Worm (Caenorhabditis elegans): ENCODE results near the gene fzr-1.

The fzr-1 gene

DNA sequence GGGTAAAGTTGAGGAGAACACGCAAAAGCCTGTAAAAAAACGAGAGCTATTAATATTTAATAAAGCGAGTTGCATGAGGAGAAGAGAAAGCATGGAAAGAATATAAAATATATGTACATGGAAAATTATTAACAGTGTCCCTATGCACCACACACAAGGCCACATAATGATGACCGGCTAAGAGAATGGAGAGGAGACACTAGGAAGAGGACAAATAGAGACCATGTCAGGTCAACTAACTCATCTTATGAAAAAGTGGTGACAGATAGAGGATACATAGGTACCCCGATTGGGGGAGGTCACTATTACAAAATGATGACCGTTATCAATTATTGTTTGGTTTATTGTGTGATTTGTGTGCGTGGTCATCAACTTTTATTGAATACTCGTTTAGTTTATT, at the start of gene fzr-1:
Gene fzr-1 (minus strand): TSS at position 29 of the 400 bp plus-strand sequence.
- no peak for TF ChIP-seq ztf-23 (GFP tag; IDR thresholded peaks at IDR 0.05)
- TF ChIP-seq cog-1 (tag; optimal IDR thresholded peaks at IDR 0.05), result no peak
- TF ChIP-seq ref-1 (GFP tag; conservative IDR thresholded peaks at IDR 0.05), result no peak
- no peak for TF ChIP-seq flt-1 (GFP tag; IDR thresholded peaks at IDR 0.05)

DNA sequence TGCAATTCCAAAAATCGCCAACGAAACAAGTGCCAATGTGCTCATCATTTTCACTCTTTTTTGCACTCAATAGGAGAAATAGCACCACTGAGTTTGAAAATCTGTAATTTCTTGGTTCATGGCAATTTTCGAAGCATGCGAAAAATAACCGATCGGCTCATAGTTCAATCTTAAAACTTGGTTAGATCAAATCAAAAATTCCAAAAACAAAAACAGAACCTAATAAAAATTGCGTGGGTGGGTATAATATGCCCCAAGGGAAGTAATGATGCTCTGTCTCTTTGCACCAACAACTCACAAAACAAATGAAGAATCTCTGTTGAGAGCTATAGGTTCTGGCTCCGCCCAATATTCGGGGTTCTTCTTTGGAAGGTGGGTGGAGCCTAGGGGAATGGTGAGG, 47.6 kb upstream of the fzr-1 start, which contains the start of gene nlp-11:
Gene nlp-11 (minus strand): TSS at position 101 of the 400 bp plus-strand sequence.
- no peak for TF ChIP-seq ztf-23 (GFP tag; IDR thresholded peaks at IDR 0.05)
- no peak for TF ChIP-seq klf-2 (GFP tag; conservative IDR thresholded peaks at IDR 0.05)
- TF ChIP-seq ref-1 (GFP tag; conservative IDR thresholded peaks at IDR 0.05), result no peak
- no peak for TF ChIP-seq T22C8.4 (GFP tag; IDR thresholded peaks at IDR 0.05)
- TF ChIP-seq cog-1 (tag; optimal IDR thresholded peaks at IDR 0.05), result no peak
- TF ChIP-seq flt-1 (GFP tag; IDR thresholded peaks at IDR 0.05), result no peak
- no peak for TF ChIP-seq ztf-29 (GFP tag; IDR thresholded peaks at IDR 0.05)
- TF ChIP-seq med-1 (GFP tag; optimal IDR thresholded peaks at IDR 0.05; ENCODE audit: insufficient read depth), result no peak
- TF ChIP-seq tab-1 (GFP tag; IDR thresholded peaks at IDR 0.05), result no peak

DNA sequence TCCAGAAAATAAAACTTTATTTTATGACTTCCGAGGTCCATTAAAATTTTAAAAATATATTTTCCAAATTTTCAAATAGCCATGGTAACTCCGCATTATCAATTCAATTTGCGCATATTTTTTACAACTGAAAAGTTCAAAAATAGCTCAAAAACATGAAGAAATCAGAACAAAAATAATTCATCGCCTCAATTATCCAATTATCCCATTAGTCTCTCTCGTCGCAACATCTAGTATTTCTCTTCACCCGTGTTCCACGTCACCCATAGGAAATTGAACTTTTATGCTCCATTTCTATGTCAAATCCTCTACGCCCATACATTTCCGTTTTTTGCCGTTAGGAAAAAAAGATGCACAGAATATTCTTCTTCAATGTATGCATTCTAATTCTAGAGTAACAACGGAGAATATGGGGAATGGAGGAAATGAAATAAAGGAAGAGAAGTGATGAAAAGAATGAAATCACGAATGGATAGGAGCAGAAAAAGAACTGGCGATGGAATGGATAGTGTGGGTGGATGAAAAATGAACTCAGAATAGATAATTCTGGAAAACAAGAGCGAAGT, 45.9 kb upstream of the fzr-1 start:
- TF ChIP-seq ztf-23 (GFP tag; IDR thresholded peaks at IDR 0.05) (no peak), klf-2 (GFP tag; conservative IDR thresholded peaks at IDR 0.05) (no peak), cog-1 (tag; optimal IDR thresholded peaks at IDR 0.05) (no peak), ref-1 (GFP tag; conservative IDR thresholded peaks at IDR 0.05) (no peak), ztf-29 (GFP tag; IDR thresholded peaks at IDR 0.05) (no peak), tab-1 (GFP tag; IDR thresholded peaks at IDR 0.05) (no peak), flt-1 (GFP tag; IDR thresholded peaks at IDR 0.05) (no peak), T22C8.4 (GFP tag; IDR thresholded peaks at IDR 0.05) (no peak), med-1 (GFP tag; optimal IDR thresholded peaks at IDR 0.05; ENCODE audit: insufficient read depth) (no peak)

DNA sequence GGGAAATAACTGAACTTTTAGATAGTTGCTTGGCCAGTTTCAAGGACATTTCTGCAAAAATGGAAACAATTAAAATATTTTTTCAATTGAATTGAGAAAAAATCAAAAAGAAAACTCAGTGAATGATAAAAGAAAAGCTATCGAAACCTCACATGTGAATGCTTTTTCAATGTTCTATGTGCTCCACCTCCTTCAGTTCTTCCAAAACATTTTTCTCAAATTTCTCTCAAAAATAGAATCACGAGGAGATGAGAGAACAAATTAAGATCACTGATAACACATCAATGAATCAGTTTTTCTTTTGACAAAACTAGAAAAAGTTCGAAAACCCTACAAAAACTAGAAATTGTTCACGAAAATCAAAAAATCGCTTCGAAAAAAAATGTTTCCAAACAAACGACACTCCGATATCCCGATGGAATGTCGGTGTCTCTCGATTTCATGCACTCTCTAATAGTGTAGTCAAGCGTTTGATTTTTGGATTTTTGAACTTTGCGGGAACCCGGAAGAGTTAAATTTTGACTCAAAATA, 42.5 kb upstream of the fzr-1 start, which contains the start of gene ZK1320.9:
Gene ZK1320.9 (minus strand): TSS at position 51 of the 531 bp plus-strand sequence.
- no peak for TF ChIP-seq ztf-29 (GFP tag; IDR thresholded peaks at IDR 0.05)
- TF ChIP-seq klf-2 (GFP tag; conservative IDR thresholded peaks at IDR 0.05), result no peak

DNA sequence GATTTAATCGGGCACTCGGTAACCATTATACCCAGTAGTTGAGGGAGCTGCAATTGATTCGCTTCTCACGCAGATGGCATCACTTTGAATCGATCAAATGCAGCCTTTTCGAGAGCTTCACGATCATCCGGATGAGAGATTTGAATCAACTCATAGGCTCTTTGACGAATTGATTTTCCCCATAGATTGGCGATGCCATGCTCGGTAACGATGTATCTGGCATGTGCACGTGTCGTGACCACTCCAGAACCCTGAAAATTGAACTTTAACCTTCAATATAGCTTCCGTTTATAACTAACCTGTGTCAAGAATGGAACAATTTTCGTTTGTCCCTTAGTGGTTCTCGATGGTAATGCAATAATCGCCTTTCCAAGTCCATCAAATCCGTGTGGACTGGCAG, 39.9 kb upstream of the fzr-1 start:
- TF ChIP-seq tab-1 (GFP tag; IDR thresholded peaks at IDR 0.05), result no peak
- no peak for TF ChIP-seq klf-2 (GFP tag; conservative IDR thresholded peaks at IDR 0.05)
- TF ChIP-seq ref-1 (GFP tag; conservative IDR thresholded peaks at IDR 0.05), result no peak
- no peak for TF ChIP-seq med-1 (GFP tag; optimal IDR thresholded peaks at IDR 0.05; ENCODE audit: insufficient read depth)
- no peak for TF ChIP-seq ztf-29 (GFP tag; IDR thresholded peaks at IDR 0.05)
- no peak for TF ChIP-seq T22C8.4 (GFP tag; IDR thresholded peaks at IDR 0.05)
- no peak for TF ChIP-seq flt-1 (GFP tag; IDR thresholded peaks at IDR 0.05)
- TF ChIP-seq cog-1 (tag; optimal IDR thresholded peaks at IDR 0.05), result no peak
- TF ChIP-seq ztf-23 (GFP tag; IDR thresholded peaks at IDR 0.05), result no peak

DNA sequence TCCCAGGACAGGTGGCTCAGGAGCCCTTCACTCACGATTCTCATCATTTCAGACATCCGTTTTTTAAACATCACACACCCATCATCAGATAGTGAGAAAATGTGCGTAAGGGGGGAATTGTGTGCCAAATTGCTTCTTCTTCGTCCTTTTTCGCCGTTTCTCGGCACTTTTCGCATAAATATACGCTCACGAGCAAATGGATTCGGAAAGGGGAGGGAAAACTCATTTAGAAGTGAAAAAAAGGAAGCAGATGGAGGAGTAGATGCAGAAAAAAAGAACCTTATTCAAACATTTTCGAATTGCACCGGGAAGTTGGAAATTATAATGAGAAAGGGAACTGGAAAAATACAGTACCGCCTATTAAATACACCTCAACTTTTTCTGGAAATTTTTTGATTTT, 37.8 kb upstream of the fzr-1 start:
- TF ChIP-seq klf-2 (GFP tag; conservative IDR thresholded peaks at IDR 0.05) (no peak), T22C8.4 (GFP tag; IDR thresholded peaks at IDR 0.05) (no peak), ztf-29 (GFP tag; IDR thresholded peaks at IDR 0.05) (no peak), ref-1 (GFP tag; conservative IDR thresholded peaks at IDR 0.05) (no peak), med-1 (GFP tag; optimal IDR thresholded peaks at IDR 0.05; ENCODE audit: insufficient read depth) (no peak), ztf-23 (GFP tag; IDR thresholded peaks at IDR 0.05) (no peak), tab-1 (GFP tag; IDR thresholded peaks at IDR 0.05) (no peak), flt-1 (GFP tag; IDR thresholded peaks at IDR 0.05) (no peak)

DNA sequence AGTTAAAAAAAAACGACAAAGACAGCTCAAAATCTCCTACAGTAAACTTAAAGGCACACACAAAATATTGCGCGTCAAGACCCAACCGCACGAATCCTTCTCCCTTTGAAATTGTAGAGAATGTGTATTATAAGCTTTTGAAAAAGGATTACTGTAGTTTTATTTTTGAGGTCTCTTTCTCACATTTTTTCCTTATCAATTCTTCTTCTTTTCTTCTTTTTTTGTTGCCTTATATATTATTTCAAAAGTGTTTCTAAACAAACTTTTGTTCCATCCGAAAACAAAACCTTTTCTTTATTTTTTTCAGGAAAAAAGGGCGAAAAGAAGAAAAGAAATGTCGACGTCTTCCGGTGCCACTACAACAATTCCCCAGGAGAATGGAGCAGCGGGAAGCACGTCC, 36.2 kb upstream of the fzr-1 start, which contains the start of gene ZK1320.13:
Gene ZK1320.13 (plus strand): TSS at position 301 of the 400 bp plus-strand sequence.
- TF ChIP-seq flt-1 (GFP tag; IDR thresholded peaks at IDR 0.05), result no peak
- no peak for TF ChIP-seq T22C8.4 (GFP tag; IDR thresholded peaks at IDR 0.05)
- TF ChIP-seq klf-2 (GFP tag; conservative IDR thresholded peaks at IDR 0.05), result no peak
- no peak for TF ChIP-seq med-1 (GFP tag; optimal IDR thresholded peaks at IDR 0.05; ENCODE audit: insufficient read depth)
- TF ChIP-seq tab-1 (GFP tag; IDR thresholded peaks at IDR 0.05), result no peak
- no peak for TF ChIP-seq ztf-23 (GFP tag; IDR thresholded peaks at IDR 0.05)
- TF ChIP-seq ztf-29 (GFP tag; IDR thresholded peaks at IDR 0.05), result no peak
- TF ChIP-seq ref-1 (GFP tag; conservative IDR thresholded peaks at IDR 0.05), result no peak
- TF ChIP-seq cog-1 (tag; optimal IDR thresholded peaks at IDR 0.05), result no peak

DNA sequence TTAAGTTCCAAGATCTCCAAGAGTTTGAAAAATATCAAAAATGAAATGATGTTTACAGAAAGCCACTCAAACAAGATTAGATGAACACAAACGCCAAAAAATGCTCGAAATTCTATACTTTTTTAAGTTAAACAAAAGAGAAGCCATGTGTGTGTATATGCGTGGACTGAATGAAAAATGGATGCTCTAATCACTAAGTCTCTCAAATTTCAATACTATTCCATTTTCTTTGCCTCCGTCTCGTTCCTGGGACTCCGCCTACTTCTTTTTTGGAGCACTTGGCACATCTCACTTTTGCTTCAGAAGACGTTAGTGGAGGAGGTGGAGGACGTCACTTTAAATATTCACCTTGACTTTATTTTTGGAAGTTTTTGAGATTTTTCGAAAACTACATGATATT, 35.6 kb upstream of the fzr-1 start:
- TF ChIP-seq ref-1 (GFP tag; conservative IDR thresholded peaks at IDR 0.05) (no peak), T22C8.4 (GFP tag; IDR thresholded peaks at IDR 0.05) (no peak), tab-1 (GFP tag; IDR thresholded peaks at IDR 0.05) (no peak), flt-1 (GFP tag; IDR thresholded peaks at IDR 0.05) (no peak), med-1 (GFP tag; optimal IDR thresholded peaks at IDR 0.05; ENCODE audit: insufficient read depth) (no peak), cog-1 (tag; optimal IDR thresholded peaks at IDR 0.05) (no peak)

DNA sequence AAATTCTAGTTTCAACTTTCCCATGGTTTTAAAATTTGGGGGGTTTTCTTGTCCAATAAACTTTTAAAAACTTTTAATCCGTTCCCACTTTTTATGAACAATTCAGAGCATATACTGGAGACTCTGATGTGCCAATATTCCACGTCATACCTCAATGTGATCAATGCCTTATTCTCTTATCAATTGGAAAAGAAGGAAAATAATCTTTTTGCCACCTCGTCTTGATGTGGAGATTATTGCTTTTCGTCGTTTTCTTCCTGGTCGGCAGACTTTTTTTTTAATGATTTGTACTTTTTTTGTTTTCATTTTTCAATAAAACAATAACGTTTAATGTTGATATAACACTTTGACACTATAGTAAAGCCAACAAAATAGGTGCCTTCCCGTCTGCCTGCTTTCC, 33.2 kb upstream of the fzr-1 start:
- TF ChIP-seq ztf-23 (GFP tag; IDR thresholded peaks at IDR 0.05) (no peak), klf-2 (GFP tag; conservative IDR thresholded peaks at IDR 0.05) (no peak), ref-1 (GFP tag; conservative IDR thresholded peaks at IDR 0.05) (no peak), ztf-29 (GFP tag; IDR thresholded peaks at IDR 0.05) (no peak), med-1 (GFP tag; optimal IDR thresholded peaks at IDR 0.05; ENCODE audit: insufficient read depth) (no peak), T22C8.4 (GFP tag; IDR thresholded peaks at IDR 0.05) (no peak), cog-1 (tag; optimal IDR thresholded peaks at IDR 0.05) (no peak), tab-1 (GFP tag; IDR thresholded peaks at IDR 0.05) (no peak), flt-1 (GFP tag; IDR thresholded peaks at IDR 0.05) (no peak)

DNA sequence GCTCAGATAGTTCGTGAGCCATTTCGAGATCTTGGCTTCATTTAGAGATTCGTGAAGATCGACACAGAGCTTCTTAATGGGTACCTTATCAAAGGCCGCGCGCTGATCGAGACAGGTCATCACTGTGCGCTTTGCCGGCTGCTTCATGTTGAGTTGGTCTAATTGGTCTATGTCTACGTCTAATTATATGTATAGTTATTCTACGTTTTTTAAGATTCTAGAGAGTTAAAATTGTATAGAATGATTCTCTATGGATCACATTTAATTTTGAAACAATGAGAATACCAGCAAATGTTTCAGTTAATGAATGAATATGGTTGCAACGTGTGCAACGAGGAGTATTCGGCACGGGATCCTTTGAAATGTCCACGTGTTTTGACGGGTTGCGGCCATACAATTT, 30.4 kb upstream of the fzr-1 start, which contains the start of gene arc-1:
Gene arc-1 (plus strand): TSS at position 301 of the 400 bp plus-strand sequence.
- TF ChIP-seq ztf-23 (GFP tag; IDR thresholded peaks at IDR 0.05) (no peak), klf-2 (GFP tag; conservative IDR thresholded peaks at IDR 0.05) (no peak), tab-1 (GFP tag; IDR thresholded peaks at IDR 0.05) (no peak), med-1 (GFP tag; optimal IDR thresholded peaks at IDR 0.05; ENCODE audit: insufficient read depth) (no peak), T22C8.4 (GFP tag; IDR thresholded peaks at IDR 0.05) (no peak), ref-1 (GFP tag; conservative IDR thresholded peaks at IDR 0.05) (no peak), ztf-29 (GFP tag; IDR thresholded peaks at IDR 0.05) (no peak), cog-1 (tag; optimal IDR thresholded peaks at IDR 0.05) (no peak), flt-1 (GFP tag; IDR thresholded peaks at IDR 0.05) (no peak)

All from whole organism, midembryonic.